Fruit fly (Drosophila melanogaster): Measurements from ENCODE around the gene CG12003.

The CG12003 gene

dm6 chr3L:1548345-1548970 lies 16.7 kb upstream of the CG12003 start (continued):
- peak; percentile 38; the same call in 1 of the 2 replicates for TF ChIP-seq CG6689 (GFP tag; IDR thresholded peaks at IDR 0.05)
- no peak for TF ChIP-seq tna (GFP tag; IDR thresholded peaks at IDR 0.05; ENCODE audit: partially characterized antibody)
- TF ChIP-seq tin (GFP tag; optimal IDR thresholded peaks at IDR 0.05) = peak; percentile 37
- TF ChIP-seq CG15011 (GFP tag; optimal IDR thresholded peaks at IDR 0.05) = peak; percentile 65
- peak; percentile 54 for TF ChIP-seq CG12391 (tag; optimal IDR thresholded peaks at IDR 0.05)
- TF ChIP-seq eyg (GFP tag; optimal IDR thresholded peaks at IDR 0.05) = no peak
- no peak for TF ChIP-seq abd-A (tag; optimal IDR thresholded peaks at IDR 0.05)
- no peak for TF ChIP-seq btn (GFP tag; optimal IDR thresholded peaks at IDR 0.05)
- TF ChIP-seq Nf-YB (GFP tag; optimal IDR thresholded peaks at IDR 0.05) = peak; percentile 20
- TF ChIP-seq inv (GFP tag; IDR thresholded peaks at IDR 0.05; ENCODE audit: partially characterized antibody) = no peak
- TF ChIP-seq CG2116 (GFP tag; optimal IDR thresholded peaks at IDR 0.05) = peak; percentile 22
- peak; percentile 66 for TF ChIP-seq CG1233 (GFP tag; optimal IDR thresholded peaks at IDR 0.05)
- TF ChIP-seq Stat92E (GFP tag; optimal IDR thresholded peaks at IDR 0.05) = no peak
- peak; percentile 35 for TF ChIP-seq CG10543 (GFP tag; optimal IDR thresholded peaks at IDR 0.05)
- TF ChIP-seq sug (tag; optimal IDR thresholded peaks at IDR 0.05) = peak; percentile 90
- peak; percentile 7 for TF ChIP-seq Max (GFP tag; optimal IDR thresholded peaks at IDR 0.05)
- TF ChIP-seq lmd (GFP tag; IDR thresholded peaks at IDR 0.05) = peak; percentile 59; the same call in 1 of the 2 replicates
- 0 out of 2 replicates have a peak, but pooled peaks have one; percentile 11 for TF ChIP-seq danr (GFP tag; IDR thresholded peaks at IDR 0.05)
- TF ChIP-seq toy (GFP tag; IDR thresholded peaks at IDR 0.05) = no peak
- TF ChIP-seq pnt (GFP tag; optimal IDR thresholded peaks at IDR 0.05) = peak; percentile 33
- TF ChIP-seq MESR4 (GFP tag; optimal IDR thresholded peaks at IDR 0.05) = no peak
- TF ChIP-seq CG17829 (tag; optimal IDR thresholded peaks at IDR 0.05) = peak; percentile 44
- peak; percentile 53 for TF ChIP-seq Chrac-16 (GFP tag; optimal IDR thresholded peaks at IDR 0.05)
- peak; percentile 25 for TF ChIP-seq CG4328 (GFP tag; optimal IDR thresholded peaks at IDR 0.05)
- peak; percentile 40 for TF ChIP-seq az2 (GFP tag; optimal IDR thresholded peaks at IDR 0.05)
- peak; percentile 27 for TF ChIP-seq sqz (GFP tag; optimal IDR thresholded peaks at IDR 0.05)
- no peak for TF ChIP-seq CG8478 (optimal IDR thresholded peaks at IDR 0.05)
- no peak for TF ChIP-seq cg (GFP tag; optimal IDR thresholded peaks at IDR 0.05)
- TF ChIP-seq Taf1 (GFP tag; IDR thresholded peaks at IDR 0.05) = peak; percentile 17; the same call in 1 of the 2 replicates
- TF ChIP-seq Usf (GFP tag; optimal IDR thresholded peaks at IDR 0.05) = peak; percentile 55
- TF ChIP-seq CG10366 (GFP tag; IDR thresholded peaks at IDR 0.05) = peak; percentile 45
- no peak for TF ChIP-seq CG11456 (GFP tag; IDR thresholded peaks at IDR 0.05)
- peak; percentile 76 for TF ChIP-seq CG11504 (tag; optimal IDR thresholded peaks at IDR 0.05)
- no peak for TF ChIP-seq CG33213 (GFP tag; optimal IDR thresholded peaks at IDR 0.05)
- TF ChIP-seq bigmax (GFP tag; optimal IDR thresholded peaks at IDR 0.05) = no peak
- TF ChIP-seq crc (GFP tag; optimal IDR thresholded peaks at IDR 0.05) = peak; percentile 43
- no peak for TF ChIP-seq YL-1 (GFP tag; optimal IDR thresholded peaks at IDR 0.05)
- TF ChIP-seq Gsc (GFP tag; IDR thresholded peaks at IDR 0.05) = no peak
- TF ChIP-seq H2.0 (GFP tag; IDR thresholded peaks at IDR 0.05) = peak; percentile 40; the same call in 1 of the 2 replicates
- no peak for TF ChIP-seq CG2875 (GFP tag; optimal IDR thresholded peaks at IDR 0.05)
- no peak for TF ChIP-seq Doc3 (GFP tag; IDR thresholded peaks at IDR 0.05; ENCODE audit: partially characterized antibody)
- TF ChIP-seq hb (GFP tag; IDR thresholded peaks at IDR 0.05; ENCODE audit: partially characterized antibody) = no peak
- no peak for TF ChIP-seq pros (GFP tag; optimal IDR thresholded peaks at IDR 0.05)
- peak; percentile 66 for TF ChIP-seq CG13424 (tag; optimal IDR thresholded peaks at IDR 0.05)
- 0 out of 2 replicates have a peak, but pooled peaks have one; percentile 12 for TF ChIP-seq ssp (GFP tag; IDR thresholded peaks at IDR 0.05)
- TF ChIP-seq Nf-YA (GFP tag; IDR thresholded peaks at IDR 0.05) = no peak
- TF ChIP-seq CG10267 (tag; optimal IDR thresholded peaks at IDR 0.05) = peak; percentile 34
- TF ChIP-seq dm (GFP tag; optimal IDR thresholded peaks at IDR 0.05) = no peak
- TF ChIP-seq CG6854 (GFP tag; optimal IDR thresholded peaks at IDR 0.05) = peak; percentile 41
- TF ChIP-seq Ptx1 (GFP tag; IDR thresholded peaks at IDR 0.05) = peak; percentile 36; the same call in 1 of the 2 replicates

Measured in whole organism, embryonic.